Worm (Caenorhabditis elegans) whole organism, dauer: ENCODE data around the gene scl-2.

Experiments used
- unc-62 ChIP-seq: sonication (generic microtip); optimal IDR thresholded peaks from 2 replicates; lab custom pipeline; 2017; ENCODE audit warnings: missing biosample characterization, missing genetic modification reagents, missing genetic modification characterization

The scl-2 gene

ce11 chrIV:13086705-13087104 is 29.2 kb downstream of the scl-2 start, which contains the start of gene spin-2:
TSS of gene spin-2 (plus strand) at chrIV:13087005.
- no peak for TF ChIP-seq unc-62 (GFP tag; lab: Kevin White, UChicago)

- no peak for TF ChIP-seq unc-62 (GFP tag; lab: Kevin White, UChicago)
Observed at ce11 chrIV:13089671-13090242, 32.2 kb downstream of the scl-2 start.

- no peak for TF ChIP-seq unc-62 (GFP tag; lab: Kevin White, UChicago)
Observed at ce11 chrIV:13090967-13091366, 33.5 kb downstream of the scl-2 start, which contains the start of gene col-132. TSS of gene col-132 (minus strand) at chrIV:13091067.

ce11 chrIV:13093677-13094076 is 36.2 kb downstream of the scl-2 start, which contains the start of the genes prcc-1 and C39E9.12:
TSS of gene prcc-1 (minus strand) at chrIV:13093795.
TSS of gene C39E9.12 (plus strand) at chrIV:13094007.
- TF ChIP-seq unc-62 (GFP tag; lab: Kevin White, UChicago), result no peak

- TF ChIP-seq unc-62 (GFP tag; lab: Kevin White, UChicago), result no peak
Observed at ce11 chrIV:13095462-13095861, 38.0 kb downstream of the scl-2 start, which contains the start of gene rfc-3. TSS of gene rfc-3 (plus strand) at chrIV:13095762.

ce11 chrIV:13096778-13097177 is 39.3 kb downstream of the scl-2 start:
- TF ChIP-seq unc-62 (GFP tag; lab: Kevin White, UChicago), result no peak

ce11 chrIV:13098652-13099051 is 41.1 kb downstream of the scl-2 start, which contains the start of the genes dli-1, tin-9.2 and exos-4.1:
TSS of gene dli-1 (minus strand) at chrIV:13098792.
TSS of gene tin-9.2 (plus strand) at chrIV:13098995.
TSS of gene exos-4.1 (plus strand) at chrIV:13098999.
- TF ChIP-seq unc-62 (GFP tag; lab: Kevin White, UChicago), result no peak

ce11 chrIV:13100415-13100814 is 42.9 kb downstream of the scl-2 start, which contains the start of gene fask-1:
TSS of gene fask-1 (plus strand) at chrIV:13100715.
- TF ChIP-seq unc-62 (GFP tag; lab: Kevin White, UChicago), result no peak

ce11 chrIV:13104900-13105299 is 47.4 kb downstream of the scl-2 start, which contains the start of gene rde-11:
TSS of gene rde-11 (plus strand) at chrIV:13105200.
- TF ChIP-seq unc-62 (GFP tag; lab: Kevin White, UChicago), result no peak

- no peak for TF ChIP-seq unc-62 (GFP tag; lab: Kevin White, UChicago)
Observed at ce11 chrIV:13107359-13107758, 49.8 kb downstream of the scl-2 start, which contains the start of gene B0564.2. TSS of gene B0564.2 (plus strand) at chrIV:13107659.

- TF ChIP-seq unc-62 (GFP tag; lab: Kevin White, UChicago), result no peak
Observed at ce11 chrIV:13108430-13108829, 50.9 kb downstream of the scl-2 start.
